Worm (Caenorhabditis elegans) whole organism, young adult: ENCODE data around the gene srsx-25.

Source experiments
- B0019.2 ChIP-seq: fragments of 200-800 bp; sonication (Bioruptor generic); conservative IDR thresholded peaks from 2 replicates; pipeline ENCODE4 v1.3.6; 2022; ENCODE audit warnings: missing genetic modification reagents, missing genetic modification characterization, missing compliant biosample characterization
- C06A6.2 ChIP-seq: fragments of 200-800 bp; sonication (Bioruptor generic); conservative IDR thresholded peaks from 2 replicates; pipeline ENCODE4 v1.3.6; 2022; ENCODE audit warnings: missing genetic modification characterization, missing compliant biosample characterization
- F33H1.4 ChIP-seq: fragments of 200-800 bp; sonication (Bioruptor generic); IDR thresholded peaks from 2 replicates; pipeline ENCODE4 v1.3.6; 2022; ENCODE audit warnings: missing genetic modification reagents, missing genetic modification characterization, missing compliant biosample characterization
- F49E8.2 ChIP-seq: sonication (generic microtip); optimal IDR thresholded peaks from 3 replicates; lab custom pipeline; 2017; ENCODE audit warnings: missing genetic modification characterization, mild to moderate bottlenecking, missing compliant biosample characterization, antibody characterized with exemption, moderate library complexity; ENCODE audit not compliant: insufficient read depth
- F55B11.4 ChIP-seq: sonication (generic microtip); optimal IDR thresholded peaks from 2 replicates; lab custom pipeline; 2016; ENCODE audit warnings: missing compliant biosample characterization, missing genetic modification characterization, borderline replicate concordance; ENCODE audit not compliant: insufficient read depth
- F57C9.4 ChIP-seq: sonication (generic microtip); optimal IDR thresholded peaks from 2 replicates; lab custom pipeline; 2017; ENCODE audit warnings: mild to moderate bottlenecking, missing genetic modification characterization, missing compliant biosample characterization
- Y53F4B.3 ChIP-seq: fragments of 200-800 bp; sonication (Bioruptor generic); IDR thresholded peaks from 2 replicates; pipeline ENCODE4 v1.3.6; 2022; ENCODE audit warnings: missing genetic modification reagents, missing genetic modification characterization, missing compliant biosample characterization
- Y56A3A.18 ChIP-seq: fragments of 200-800 bp; sonication (Bioruptor generic); IDR thresholded peaks from 2 replicates; pipeline ENCODE4 v1.3.6; 2022; ENCODE audit warnings: missing genetic modification reagents, missing genetic modification characterization, missing compliant biosample characterization
- athp-1 ChIP-seq: sonication (generic microtip); optimal IDR thresholded peaks from 2 replicates; lab custom pipeline; 2017; ENCODE audit warnings: mild to moderate bottlenecking, missing genetic modification characterization, missing compliant biosample characterization
- attf-6 ChIP-seq: fragments of 200-800 bp; sonication (Bioruptor generic); IDR thresholded peaks from 2 replicates; pipeline ENCODE4 v1.3.6; 2022; ENCODE audit warnings: missing genetic modification reagents, missing genetic modification characterization, missing compliant biosample characterization
- bed-1 ChIP-seq: fragments of 200-800 bp; sonication (Bioruptor generic); IDR thresholded peaks from 2 replicates; pipeline ENCODE4 v1.3.6; 2022; ENCODE audit warnings: missing genetic modification reagents, missing genetic modification characterization, missing compliant biosample characterization
- cebp-1 ChIP-seq, 2 experiments: fragments of 200-800 bp in 1 of 2; sonication (Bioruptor generic) in 1 of 2; sonication (generic microtip) in 1 of 2; IDR thresholded peaks in 1 of 2; optimal IDR thresholded peaks in 1 of 2; 2 replicates each; pipeline versions ENCODE4 v1.3.6 to Lab custom; 2017 to 2022; ENCODE audit warnings: missing compliant biosample characterization in 2 of 2, missing genetic modification characterization in 2 of 2, mild to moderate bottlenecking in 1 of 2, missing genetic modification reagents in 1 of 2, moderate library complexity in 1 of 2
- cebp-2 ChIP-seq: fragments of 200-800 bp; sonication (Bioruptor generic); IDR thresholded peaks from 2 replicates; pipeline ENCODE4 v1.3.6; 2022; ENCODE audit warnings: missing genetic modification characterization, missing compliant biosample characterization
- ceh-58 ChIP-seq: fragments of 200-800 bp; sonication (Bioruptor generic); IDR thresholded peaks from 2 replicates; pipeline ENCODE4 v1.3.6; 2022; ENCODE audit warnings: missing genetic modification characterization, missing compliant biosample characterization
- ceh-91 ChIP-seq: fragments of 200-800 bp; sonication (Bioruptor generic); IDR thresholded peaks from 2 replicates; pipeline ENCODE4 v1.3.6; 2022; ENCODE audit warnings: missing genetic modification reagents, missing genetic modification characterization, missing compliant biosample characterization
- chd-7 ChIP-seq: sonication (generic microtip); optimal IDR thresholded peaks from 2 replicates; lab custom pipeline; 2016; ENCODE audit warnings: mild to moderate bottlenecking, missing genetic modification characterization, moderate library complexity, missing compliant biosample characterization
- efl-1 ChIP-seq: fragments of 150-350 bp; optimal IDR thresholded peaks from 2 replicates; lab custom pipeline; 2014; ENCODE audit warnings: missing biosample characterization, missing genetic modification reagents, missing genetic modification characterization
- egl-44 ChIP-seq: fragments of 200-800 bp; sonication (Bioruptor generic); IDR thresholded peaks from 2 replicates; pipeline ENCODE4 v1.3.6; 2022; ENCODE audit warnings: missing genetic modification reagents, missing genetic modification characterization, missing compliant biosample characterization
- hrde-1 ChIP-seq: sonication (generic microtip); optimal IDR thresholded peaks from 2 replicates; lab custom pipeline; 2016; ENCODE audit warnings: missing genetic modification characterization, mild to moderate bottlenecking, missing compliant biosample characterization, moderate library complexity, missing genotype, missing genetic modification reagents, borderline replicate concordance
- hsf-1 ChIP-seq: fragments of 200-800 bp; sonication (Bioruptor generic); IDR thresholded peaks from 2 replicates; pipeline ENCODE4 v1.3.6; 2022; ENCODE audit warnings: missing genetic modification reagents, missing genetic modification characterization, missing compliant biosample characterization
- lin-54 ChIP-seq: fragments of 200-800 bp; sonication (Bioruptor generic); optimal IDR thresholded peaks from 2 replicates; lab custom pipeline; 2018; ENCODE audit warnings: mild to moderate bottlenecking, missing genetic modification characterization, missing compliant biosample characterization
- lsl-1 ChIP-seq: fragments of 200-800 bp; sonication (Bioruptor generic); optimal IDR thresholded peaks from 2 replicates; lab custom pipeline; 2018; ENCODE audit warnings: mild to moderate bottlenecking, missing genetic modification characterization, moderate library complexity, missing compliant biosample characterization
- madf-6 ChIP-seq: fragments of 200-800 bp; sonication (Bioruptor generic); IDR thresholded peaks from 2 replicates; pipeline ENCODE4 v1.3.6; 2022; ENCODE audit warnings: missing genetic modification reagents, missing genetic modification characterization, missing compliant biosample characterization
- mcd-1 ChIP-seq: fragments of 200-800 bp; sonication (Bioruptor generic); IDR thresholded peaks from 2 replicates; pipeline ENCODE4 v1.3.6; 2022; ENCODE audit warnings: missing genetic modification reagents, missing genetic modification characterization, missing compliant biosample characterization
- nfya-1 ChIP-seq: sonication (generic microtip); optimal IDR thresholded peaks from 2 replicates; lab custom pipeline; 2017; ENCODE audit warnings: antibody characterized with exemption, missing compliant biosample characterization, missing genetic modification characterization, borderline replicate concordance; ENCODE audit not compliant: insufficient read depth
- nhr-120 ChIP-seq: fragments of 200-800 bp; sonication (Bioruptor generic); IDR thresholded peaks from 2 replicates; pipeline ENCODE4 v1.3.6; 2022; ENCODE audit warnings: missing genetic modification characterization, missing compliant biosample characterization
- nhr-90 ChIP-seq: sonication (generic microtip); optimal IDR thresholded peaks from 2 replicates; lab custom pipeline; 2016; ENCODE audit warnings: missing genotype, mild to moderate bottlenecking, missing genetic modification characterization, missing compliant biosample characterization
- pbrm-1 ChIP-seq: fragments of 200-800 bp; sonication (Bioruptor generic); IDR thresholded peaks from 2 replicates; pipeline ENCODE4 v1.3.6; 2022; ENCODE audit warnings: missing genetic modification reagents, missing genetic modification characterization, missing compliant biosample characterization
- rcor-1 ChIP-seq: fragments of 200-800 bp; sonication (Bioruptor generic); IDR thresholded peaks from 2 replicates; pipeline ENCODE4 v1.3.6; 2022; ENCODE audit warnings: missing genetic modification reagents, missing genetic modification characterization, missing compliant biosample characterization
- snpc-1.1 ChIP-seq: sonication (generic microtip); optimal IDR thresholded peaks from 2 replicates; lab custom pipeline; 2017; ENCODE audit warnings: missing genetic modification characterization, mild to moderate bottlenecking, missing compliant biosample characterization, antibody characterized with exemption, moderate library complexity, missing genotype, missing genetic modification reagents; ENCODE audit not compliant: insufficient read depth
- snpc-1.3 ChIP-seq: sonication (generic microtip); optimal IDR thresholded peaks from 2 replicates; lab custom pipeline; 2017; ENCODE audit warnings: missing genetic modification characterization, mild to moderate bottlenecking, missing compliant biosample characterization, antibody characterized with exemption, moderate library complexity, missing genotype, missing genetic modification reagents; ENCODE audit not compliant: insufficient read depth
- snpc-4 ChIP-seq, 5 experiments: fragments of 150-350 bp in 1 of 5; sonication (generic microtip) in 4 of 5; optimal IDR thresholded peaks; 2 replicates each; lab custom pipeline; 2014 to 2018; ENCODE audit warnings: missing genetic modification characterization in 5 of 5, missing biosample characterization in 3 of 5, antibody characterized with exemption in 2 of 5, mild to moderate bottlenecking in 2 of 5, missing compliant biosample characterization in 2 of 5, missing genotype in 2 of 5, moderate library complexity in 2 of 5, missing genetic modification reagents in 1 of 5
- unc-130 ChIP-seq: sonication (generic microtip); optimal IDR thresholded peaks from 2 replicates; lab custom pipeline; 2016; ENCODE audit warnings: missing genetic modification reagents, missing genetic modification characterization, missing compliant biosample characterization
- ztf-3 ChIP-seq: fragments of 200-800 bp; sonication (Bioruptor generic); optimal IDR thresholded peaks from 2 replicates; lab custom pipeline; 2018; ENCODE audit warnings: mild to moderate bottlenecking, missing genetic modification characterization, missing compliant biosample characterization

Gene srsx-25

DNA sequence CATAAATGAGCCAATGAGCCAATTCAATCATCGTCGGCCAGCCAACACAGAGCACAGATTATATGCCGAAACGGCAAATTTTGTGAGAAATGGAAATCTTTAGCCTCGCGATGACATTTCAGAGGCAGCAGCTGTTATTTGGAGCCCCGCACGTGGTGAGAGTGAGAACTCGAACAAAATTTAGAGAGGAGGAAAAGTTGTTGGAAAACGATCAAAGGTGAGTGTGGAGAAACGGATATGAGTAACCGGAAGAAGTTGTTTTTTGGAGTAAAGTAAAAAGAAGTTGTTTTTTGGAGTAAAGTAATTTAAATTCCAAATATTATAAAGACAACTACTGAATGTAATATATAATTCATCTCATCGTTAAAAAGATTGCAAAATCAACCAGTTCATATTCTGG is 33.8 kb downstream of the srsx-25 start, which contains the start of gene Y62E10A.13 (continued):
- TF ChIP-seq athp-1 (tag; lab: Kevin White, UChicago) = no peak
- TF ChIP-seq hrde-1 (tag; lab: Kevin White, UChicago) = peak; percentile 51
- TF ChIP-seq bed-1 (GFP tag; lab: Robert Waterston, UW) = 0 out of 2 replicates have a peak, but pooled peaks have one; percentile 34
- no peak for TF ChIP-seq ztf-3 (GFP tag; lab: Kevin White, UChicago)
- no peak for TF ChIP-seq F55B11.4 (tag; lab: Kevin White, UChicago)
- no peak for TF ChIP-seq cebp-1 (GFP tag; IDR thresholded peaks at IDR 0.05; lab: Robert Waterston, UW)
- no peak for TF ChIP-seq cebp-1 (tag; optimal IDR thresholded peaks at IDR 0.05; lab: Kevin White, UChicago)
- TF ChIP-seq pbrm-1 = no peak
- TF ChIP-seq nhr-120 (GFP tag; lab: Robert Waterston, UW) = no peak
- TF ChIP-seq F57C9.4 (tag; lab: Kevin White, UChicago) = no peak
- peak; percentile 49 for TF ChIP-seq unc-130 (GFP tag; lab: Kevin White, UChicago)
- peak; percentile 84; the same call in 1 of the 2 replicates for TF ChIP-seq cebp-2 (GFP tag; lab: Robert Waterston, UW)
- no peak for TF ChIP-seq nhr-90 (tag; lab: Kevin White, UChicago)
- no peak for TF ChIP-seq efl-1 (GFP tag; lab: Kevin White, UChicago)
- no peak for TF ChIP-seq egl-44 (GFP tag; lab: Robert Waterston, UW)
- peak; percentile 41; the same call in 1 of the 2 replicates for TF ChIP-seq attf-6
- peak; percentile 46 for TF ChIP-seq F49E8.2
- TF ChIP-seq B0019.2 (GFP tag; lab: Robert Waterston, UW) = no peak
- TF ChIP-seq, all 124 proteins: peak for 26

DNA sequence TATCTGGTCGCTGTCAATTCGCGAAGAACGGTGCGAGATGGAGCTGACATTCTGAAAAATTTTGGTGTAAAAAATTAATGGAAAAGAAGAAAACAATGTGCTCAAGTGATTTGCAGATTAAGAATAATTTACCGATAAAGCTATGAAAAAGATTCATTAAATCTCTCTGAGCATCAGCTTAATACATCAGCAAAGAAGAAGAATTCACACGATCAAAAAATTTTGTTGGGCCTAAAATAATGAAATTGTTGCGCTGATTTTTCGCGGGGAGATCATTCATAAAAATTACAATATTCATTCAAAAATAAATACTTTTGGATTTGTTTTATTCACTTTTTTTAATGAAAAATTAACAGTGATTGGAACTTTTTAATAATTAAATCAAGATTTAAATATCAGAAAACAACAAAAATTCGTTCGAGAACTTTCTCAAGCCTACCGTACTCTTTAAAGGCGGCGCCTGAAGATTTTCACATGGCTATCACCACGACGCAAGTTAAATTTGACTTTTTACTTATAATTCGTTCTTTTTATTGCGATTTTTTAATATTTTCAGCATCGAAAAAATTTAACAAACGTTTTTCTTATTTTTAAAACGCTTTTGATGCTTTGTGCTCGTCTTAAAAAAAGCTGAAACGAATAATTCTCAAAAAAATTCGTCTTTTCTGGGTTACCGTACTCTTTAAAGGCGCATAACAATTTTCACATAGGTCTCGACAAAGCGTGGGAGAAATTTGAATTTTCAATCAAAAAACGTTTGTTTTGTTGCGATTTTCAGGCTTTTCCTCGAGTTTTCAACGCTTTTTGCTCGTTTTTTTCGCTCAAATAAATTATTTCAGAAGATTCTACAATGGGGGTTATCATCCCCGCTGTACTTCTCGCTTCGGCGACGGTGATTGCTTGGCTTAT is 35.7 kb downstream of the srsx-25 start, which contains the start of the genes memi-2 and cyp-31A5:
Gene memi-2 (minus strand): TSS at position 51 of the 909 bp plus-strand sequence.
Gene cyp-31A5 (plus strand): TSS at position 834 of the 909 bp plus-strand sequence.
- TF ChIP-seq ceh-91 (GFP tag; lab: Robert Waterston, UW) = 0 out of 2 replicates have a peak, but pooled peaks have one; percentile 32
- TF ChIP-seq lsl-1 (GFP tag; lab: Kevin White, UChicago) = peak; percentile 81
- no peak for TF ChIP-seq Y53F4B.3 (GFP tag; lab: Robert Waterston, UW)
- TF ChIP-seq F49E8.2 = no peak
- TF ChIP-seq madf-6 = peak; percentile 66
- TF ChIP-seq F33H1.4 = peak; percentile 59
- TF ChIP-seq hsf-1 = peak; percentile 89
- no peak for TF ChIP-seq snpc-1.1 (tag; lab: Kevin White, UChicago)
- TF ChIP-seq snpc-1.3 (tag; lab: Kevin White, UChicago) = peak; percentile 17
- TF ChIP-seq efl-1 (GFP tag; lab: Kevin White, UChicago) = peak; percentile 64
- TF ChIP-seq ceh-58 = no peak
- no peak for TF ChIP-seq snpc-4 (GFP tag; optimal IDR thresholded peaks at IDR 0.05; lab: Kevin White, UChicago)
- TF ChIP-seq snpc-4 (tag; optimal IDR thresholded peaks at IDR 0.05; lab: Kevin White, UChicago) = peak in 1 of 4 experiments; percentile 36

DNA sequence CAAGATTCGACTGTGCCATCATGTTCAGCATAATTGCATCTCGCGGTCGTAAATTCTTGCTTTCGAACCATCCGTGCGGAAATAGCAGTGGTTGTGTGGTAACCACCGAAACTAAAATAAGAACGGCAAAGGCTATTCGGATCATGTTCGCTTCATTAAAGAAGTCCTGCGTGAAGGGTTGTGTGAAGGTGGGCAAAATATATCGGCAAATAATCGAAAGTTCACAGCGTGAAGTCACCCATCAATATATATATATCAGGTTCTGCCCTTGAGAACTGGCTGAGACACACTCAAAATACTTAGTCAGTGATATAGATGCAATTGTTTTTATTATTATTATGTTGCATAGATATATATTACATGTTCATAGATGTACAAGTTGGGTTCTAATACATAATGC is 43.0 kb downstream of the srsx-25 start, which contains the start of gene Y62E10A.19:
Gene Y62E10A.19 (minus strand): TSS at position 289 of the 400 bp plus-strand sequence.
- TF ChIP-seq C06A6.2 (GFP tag; lab: Robert Waterston, UW) (no peak), nfya-1 (no peak), mcd-1 (GFP tag; lab: Robert Waterston, UW) (no peak), ceh-58 (no peak), chd-7 (tag; lab: Kevin White, UChicago) (no peak), snpc-4 (GFP tag; optimal IDR thresholded peaks at IDR 0.05; lab: Kevin White, UChicago) (no peak), snpc-4 (tag; optimal IDR thresholded peaks at IDR 0.05; lab: Kevin White, UChicago) (no peak), lin-54 (GFP tag; lab: Kevin White, UChicago) (no peak), rcor-1 (GFP tag; lab: Robert Waterston, UW) (no peak), ztf-3 (GFP tag; lab: Kevin White, UChicago) (no peak), Y56A3A.18 (GFP tag; lab: Robert Waterston, UW) (no peak)
